Worm (Caenorhabditis elegans): ENCODE measurements around the gene tbx-34.

Gene tbx-34

ce11 chrIII:11218150-11218841 lies at the start of gene tbx-34, which contains the start of gene wht-8:
TSS of gene tbx-34 (minus strand) at chrIII:11218250.
TSS of gene wht-8 (plus strand) at chrIII:11218791.
- TF ChIP-seq tra-4 (tag; optimal IDR thresholded peaks at IDR 0.05): no peak
- no peak for TF ChIP-seq aly-1 (tag; optimal IDR thresholded peaks at IDR 0.05)
- TF ChIP-seq hmbx-1 (tag; optimal IDR thresholded peaks at IDR 0.05): no peak
- TF ChIP-seq sea-1 (GFP tag; conservative IDR thresholded peaks at IDR 0.05): no peak
- no peak for TF ChIP-seq hmg-4 (GFP tag; optimal IDR thresholded peaks at IDR 0.05)
- no peak for TF ChIP-seq pes-1 (GFP tag; IDR thresholded peaks at IDR 0.05)
- TF ChIP-seq ceh-36 (tag; optimal IDR thresholded peaks at IDR 0.05): no peak
- no peak for TF ChIP-seq ets-7 (tag; optimal IDR thresholded peaks at IDR 0.05)
- TF ChIP-seq B0310.2 (tag; optimal IDR thresholded peaks at IDR 0.05): no peak
- no peak for TF ChIP-seq scrt-1 (GFP tag; IDR thresholded peaks at IDR 0.05)
- TF ChIP-seq F13C5.2 (tag; optimal IDR thresholded peaks at IDR 0.05): no peak
- TF ChIP-seq tbx-37 (GFP tag; conservative IDR thresholded peaks at IDR 0.05): no peak
- TF ChIP-seq hnd-1 (tag; optimal IDR thresholded peaks at IDR 0.05): no peak
- no peak for TF ChIP-seq ceh-13 (GFP tag; optimal IDR thresholded peaks at IDR 0.05)

- TF ChIP-seq ets-7 (tag; optimal IDR thresholded peaks at IDR 0.05) (no peak), tra-4 (tag; optimal IDR thresholded peaks at IDR 0.05) (no peak), scrt-1 (GFP tag; IDR thresholded peaks at IDR 0.05) (no peak), ceh-36 (tag; optimal IDR thresholded peaks at IDR 0.05) (no peak), tbx-37 (GFP tag; conservative IDR thresholded peaks at IDR 0.05) (no peak), tbx-11 (GFP tag; IDR thresholded peaks at IDR 0.05) (no peak), aly-1 (tag; optimal IDR thresholded peaks at IDR 0.05) (no peak), B0310.2 (tag; optimal IDR thresholded peaks at IDR 0.05) (no peak), ama-1 (optimal IDR thresholded peaks at IDR 0.05) (no peak), hmg-4 (GFP tag; optimal IDR thresholded peaks at IDR 0.05) (no peak), sea-1 (GFP tag; conservative IDR thresholded peaks at IDR 0.05) (no peak), hmbx-1 (tag; optimal IDR thresholded peaks at IDR 0.05) (no peak), F13C5.2 (tag; optimal IDR thresholded peaks at IDR 0.05) (no peak), flt-1 (GFP tag; IDR thresholded peaks at IDR 0.05) (no peak), pes-1 (GFP tag; IDR thresholded peaks at IDR 0.05) (no peak)
Observed at ce11 chrIII:11267372-11267771, 49.3 kb upstream of the tbx-34 start.

ce11 chrIII:11262089-11262488 lies 44.0 kb upstream of the tbx-34 start:
- TF ChIP-seq hmbx-1 (tag; optimal IDR thresholded peaks at IDR 0.05) (no peak), flt-1 (GFP tag; IDR thresholded peaks at IDR 0.05) (no peak), hnd-1 (tag; optimal IDR thresholded peaks at IDR 0.05) (no peak), ets-7 (tag; optimal IDR thresholded peaks at IDR 0.05) (no peak), ceh-13 (GFP tag; optimal IDR thresholded peaks at IDR 0.05) (no peak), aly-1 (tag; optimal IDR thresholded peaks at IDR 0.05) (no peak), ceh-36 (tag; optimal IDR thresholded peaks at IDR 0.05) (no peak), scrt-1 (GFP tag; IDR thresholded peaks at IDR 0.05) (no peak), tbx-37 (GFP tag; conservative IDR thresholded peaks at IDR 0.05) (no peak), tbx-11 (GFP tag; IDR thresholded peaks at IDR 0.05) (no peak), B0310.2 (tag; optimal IDR thresholded peaks at IDR 0.05) (no peak), pes-1 (GFP tag; IDR thresholded peaks at IDR 0.05) (no peak), sea-1 (GFP tag; conservative IDR thresholded peaks at IDR 0.05) (no peak), F13C5.2 (tag; optimal IDR thresholded peaks at IDR 0.05) (no peak), hmg-4 (GFP tag; optimal IDR thresholded peaks at IDR 0.05) (no peak), ama-1 (optimal IDR thresholded peaks at IDR 0.05) (no peak)

- TF ChIP-seq tbx-11 (GFP tag; IDR thresholded peaks at IDR 0.05) (no peak), hnd-1 (tag; optimal IDR thresholded peaks at IDR 0.05) (no peak), scrt-1 (GFP tag; IDR thresholded peaks at IDR 0.05) (no peak), ets-7 (tag; optimal IDR thresholded peaks at IDR 0.05) (no peak), hmg-4 (GFP tag; optimal IDR thresholded peaks at IDR 0.05) (no peak), ceh-13 (GFP tag; optimal IDR thresholded peaks at IDR 0.05) (no peak), ama-1 (optimal IDR thresholded peaks at IDR 0.05) (no peak), tbx-37 (GFP tag; conservative IDR thresholded peaks at IDR 0.05) (no peak), hmbx-1 (tag; optimal IDR thresholded peaks at IDR 0.05) (no peak), flt-1 (GFP tag; IDR thresholded peaks at IDR 0.05) (no peak), B0310.2 (tag; optimal IDR thresholded peaks at IDR 0.05) (no peak), aly-1 (tag; optimal IDR thresholded peaks at IDR 0.05) (no peak)
Observed at ce11 chrIII:11255072-11255471, 37.0 kb upstream of the tbx-34 start.

- TF ChIP-seq hmbx-1 (tag; optimal IDR thresholded peaks at IDR 0.05): no peak
- TF ChIP-seq B0310.2 (tag; optimal IDR thresholded peaks at IDR 0.05): no peak
- no peak for TF ChIP-seq ceh-36 (tag; optimal IDR thresholded peaks at IDR 0.05)
- no peak for TF ChIP-seq sea-1 (GFP tag; conservative IDR thresholded peaks at IDR 0.05)
- no peak for TF ChIP-seq tbx-11 (GFP tag; IDR thresholded peaks at IDR 0.05)
- TF ChIP-seq ama-1 (optimal IDR thresholded peaks at IDR 0.05): no peak
Observed at ce11 chrIII:11251718-11252441, 33.8 kb upstream of the tbx-34 start, which contains the start of gene Y47D3A.32. TSS of gene Y47D3A.32 (plus strand) at chrIII:11252391.

- TF ChIP-seq flt-1 (GFP tag; IDR thresholded peaks at IDR 0.05): no peak
- TF ChIP-seq hmbx-1 (tag; optimal IDR thresholded peaks at IDR 0.05): no peak
- no peak for TF ChIP-seq ets-7 (tag; optimal IDR thresholded peaks at IDR 0.05)
- no peak for TF ChIP-seq tbx-37 (GFP tag; conservative IDR thresholded peaks at IDR 0.05)
- TF ChIP-seq hmg-4 (GFP tag; optimal IDR thresholded peaks at IDR 0.05): no peak
- no peak for TF ChIP-seq scrt-1 (GFP tag; IDR thresholded peaks at IDR 0.05)
- no peak for TF ChIP-seq ceh-13 (GFP tag; optimal IDR thresholded peaks at IDR 0.05)
- no peak for TF ChIP-seq ceh-36 (tag; optimal IDR thresholded peaks at IDR 0.05)
- no peak for TF ChIP-seq F13C5.2 (tag; optimal IDR thresholded peaks at IDR 0.05)
- no peak for TF ChIP-seq tbx-11 (GFP tag; IDR thresholded peaks at IDR 0.05)
- no peak for TF ChIP-seq sea-1 (GFP tag; conservative IDR thresholded peaks at IDR 0.05)
- no peak for TF ChIP-seq hnd-1 (tag; optimal IDR thresholded peaks at IDR 0.05)
- TF ChIP-seq pes-1 (GFP tag; IDR thresholded peaks at IDR 0.05): no peak
- TF ChIP-seq aly-1 (tag; optimal IDR thresholded peaks at IDR 0.05): no peak
- TF ChIP-seq ama-1 (optimal IDR thresholded peaks at IDR 0.05): no peak
Observed at ce11 chrIII:11248897-11249296, 30.8 kb upstream of the tbx-34 start.
